Worm (Caenorhabditis elegans) whole organism, young adult: Measurements from ENCODE around the gene srd-17.

Experiments
- ceh-100 ChIP-seq: fragments of 200-800 bp; sonication (Bioruptor generic); IDR thresholded peaks from 2 replicates; pipeline ENCODE4 v1.3.6; 2022; ENCODE audit warnings: missing genetic modification reagents, missing genetic modification characterization, missing compliant biosample characterization
- ceh-91 ChIP-seq: fragments of 200-800 bp; sonication (Bioruptor generic); IDR thresholded peaks from 2 replicates; pipeline ENCODE4 v1.3.6; 2022; ENCODE audit warnings: missing genetic modification reagents, missing genetic modification characterization, missing compliant biosample characterization
- unc-130 ChIP-seq: sonication (generic microtip); optimal IDR thresholded peaks from 2 replicates; lab custom pipeline; 2016; ENCODE audit warnings: missing genetic modification reagents, missing genetic modification characterization, missing compliant biosample characterization
- unc-62 ChIP-seq: fragments of 150-350 bp; optimal IDR thresholded peaks from 2 replicates; lab custom pipeline; 2014; ENCODE audit warnings: missing biosample characterization, missing genetic modification reagents, missing genetic modification characterization
- ztf-6 ChIP-seq: fragments of 200-800 bp; sonication (Bioruptor generic); IDR thresholded peaks from 2 replicates; pipeline ENCODE4 v1.3.6; 2022; ENCODE audit warnings: missing genetic modification reagents, missing genetic modification characterization, missing compliant biosample characterization

ce11 chrV:13455448-13455847, 22.9 kb upstream of the srd-17 start, which contains the start of gene lurp-3:
- TF ChIP-seq ztf-6 (GFP tag; lab: Robert Waterston, UW) (no peak), unc-62 (no peak), ceh-91 (GFP tag; lab: Robert Waterston, UW) (no peak), unc-130 (GFP tag; lab: Kevin White, UChicago) (no peak), ceh-100 (GFP tag; lab: Robert Waterston, UW) (no peak)
